Fruit fly (Drosophila melanogaster): Measurements from ENCODE around the gene Wdr82.
A peak's percentile ranks its signal among the peaks of the same experiment; 100 is the strongest.

Gene Wdr82

dm6 chr2L:8344536-8344935 is 29.7 kb upstream of the Wdr82 start (continued):
- TF ChIP-seq YL-1 (GFP tag; optimal IDR thresholded peaks at IDR 0.05): no peak
- no peak for TF ChIP-seq cad (GFP tag; optimal IDR thresholded peaks at IDR 0.05)
- TF ChIP-seq CG7745 (tag; optimal IDR thresholded peaks at IDR 0.05): no peak
- TF ChIP-seq CG6689 (GFP tag; IDR thresholded peaks at IDR 0.05): no peak
- TF ChIP-seq CG34376 (GFP tag; optimal IDR thresholded peaks at IDR 0.05): peak; percentile 78
- TF ChIP-seq CG6813 (GFP tag; optimal IDR thresholded peaks at IDR 0.05): no peak
- TF ChIP-seq mirr (GFP tag; optimal IDR thresholded peaks at IDR 0.05): no peak
- TF ChIP-seq lmd (GFP tag; IDR thresholded peaks at IDR 0.05): no peak
- TF ChIP-seq Fer3 (tag; optimal IDR thresholded peaks at IDR 0.05): no peak
- TF ChIP-seq stwl (tag; optimal IDR thresholded peaks at IDR 0.05): no peak
- no peak for TF ChIP-seq zen2 (GFP tag; IDR thresholded peaks at IDR 0.05; ENCODE audit: partially characterized antibody)
- no peak for TF ChIP-seq mam (GFP tag; optimal IDR thresholded peaks at IDR 0.05)
- TF ChIP-seq Deaf1 (tag; optimal IDR thresholded peaks at IDR 0.05): peak; percentile 16
- TF ChIP-seq chif (GFP tag; optimal IDR thresholded peaks at IDR 0.05): no peak
- peak; percentile 39 for TF ChIP-seq lab (GFP tag; optimal IDR thresholded peaks at IDR 0.05)
- TF ChIP-seq inv (GFP tag; IDR thresholded peaks at IDR 0.05; ENCODE audit: partially characterized antibody): no peak
- TF ChIP-seq CG17186 (GFP tag; optimal IDR thresholded peaks at IDR 0.05): no peak
- no peak for TF ChIP-seq B-H1 (GFP tag; IDR thresholded peaks at IDR 0.05)

- TF ChIP-seq stc (GFP tag; IDR thresholded peaks at IDR 0.05): peak; percentile 30; the same call in 1 of the 2 replicates
- peak; percentile 60 to 65 for TF ChIP-seq Trl (optimal IDR thresholded peaks at IDR 0.05)
- no peak for TF ChIP-seq Trl (GFP tag; optimal IDR thresholded peaks at IDR 0.05)
- no peak for TF ChIP-seq Camta (GFP tag; optimal IDR thresholded peaks at IDR 0.05)
- no peak for TF ChIP-seq Mes4 (GFP tag; optimal IDR thresholded peaks at IDR 0.05)
- peak; percentile 20 for TF ChIP-seq sd (tag; optimal IDR thresholded peaks at IDR 0.05)
- TF ChIP-seq dan (GFP tag; IDR thresholded peaks at IDR 0.05): no peak
- TF ChIP-seq Antp (GFP tag; optimal IDR thresholded peaks at IDR 0.05): no peak
- TF ChIP-seq CG5245 (GFP tag; optimal IDR thresholded peaks at IDR 0.05): no peak
- no peak for TF ChIP-seq inv (GFP tag; IDR thresholded peaks at IDR 0.05; ENCODE audit: partially characterized antibody)
- TF ChIP-seq Dek (tag; optimal IDR thresholded peaks at IDR 0.05): no peak
- TF ChIP-seq CG2889 (GFP tag; IDR thresholded peaks at IDR 0.05): no peak
- peak; percentile 48 for TF ChIP-seq exex (tag; optimal IDR thresholded peaks at IDR 0.05)
- no peak for TF ChIP-seq slou (GFP tag; optimal IDR thresholded peaks at IDR 0.05)
- no peak for TF ChIP-seq ATbp (GFP tag; optimal IDR thresholded peaks at IDR 0.05)
- no peak for TF ChIP-seq CG4820 (GFP tag; optimal IDR thresholded peaks at IDR 0.05)
- no peak for TF ChIP-seq Nf-YC (tag; optimal IDR thresholded peaks at IDR 0.05)
- peak; percentile 58 for TF ChIP-seq Med (GFP tag)
- no peak for TF ChIP-seq E2f2 (GFP tag; IDR thresholded peaks at IDR 0.05)
- TF ChIP-seq D19B (GFP tag; optimal IDR thresholded peaks at IDR 0.05): no peak
- no peak for TF ChIP-seq Poxn (GFP tag; IDR thresholded peaks at IDR 0.05)
- no peak for TF ChIP-seq CG3847 (GFP tag; IDR thresholded peaks at IDR 0.05)
- no peak for TF ChIP-seq otp (GFP tag; IDR thresholded peaks at IDR 0.05)
- TF ChIP-seq kah (GFP tag; optimal IDR thresholded peaks at IDR 0.05): no peak
- no peak for TF ChIP-seq ind (GFP tag; optimal IDR thresholded peaks at IDR 0.05)
- no peak for TF ChIP-seq CG17359 (tag; optimal IDR thresholded peaks at IDR 0.05)
- TF ChIP-seq ap (GFP tag; IDR thresholded peaks at IDR 0.05): no peak
- TF ChIP-seq CG2116 (GFP tag; optimal IDR thresholded peaks at IDR 0.05): no peak
- no peak for TF ChIP-seq CG33557 (GFP tag; optimal IDR thresholded peaks at IDR 0.05)
- TF ChIP-seq Ptx1 (GFP tag; IDR thresholded peaks at IDR 0.05): no peak
- TF ChIP-seq CG10979 (tag; optimal IDR thresholded peaks at IDR 0.05): no peak
- no peak for TF ChIP-seq CG2199 (GFP tag; IDR thresholded peaks at IDR 0.05)
- TF ChIP-seq jing (GFP tag; optimal IDR thresholded peaks at IDR 0.05): no peak
- peak; percentile 46; the same call in 1 of the 2 replicates for TF ChIP-seq CG10321 (GFP tag; IDR thresholded peaks at IDR 0.05)
- TF ChIP-seq eyg (GFP tag; optimal IDR thresholded peaks at IDR 0.05): no peak
Observed at dm6 chr2L:8346260-8346659, 28.0 kb upstream of the Wdr82 start, which contains the start of gene CG7778. TSS of gene CG7778 (plus strand) at chr2L:8346620.

Data from whole organism, embryonic.